Worm (Caenorhabditis elegans): ENCODE data around the gene spe-10.

The spe-10 gene

ce11 chrV:10402804-10403203, 18.8 kb downstream of the spe-10 start, which contains the start of gene F15H10.8:
F15H10.8 (minus strand) TSS chrV:10402904.
- TF ChIP-seq Y53F4B.3 (GFP tag; IDR thresholded peaks at IDR 0.05) (no peak), B0336.3 (GFP tag; IDR thresholded peaks at IDR 0.05) (no peak), cebp-1 (GFP tag; IDR thresholded peaks at IDR 0.05) (no peak), cebp-1 (tag; optimal IDR thresholded peaks at IDR 0.05) (no peak), K11D2.4 (GFP tag; IDR thresholded peaks at IDR 0.05) (no peak), unc-130 (GFP tag; optimal IDR thresholded peaks at IDR 0.05) (no peak), Y67H2A.10 (GFP tag; conservative IDR thresholded peaks at IDR 0.05) (no peak), ztf-22 (GFP tag; optimal IDR thresholded peaks at IDR 0.05) (no peak), nhr-90 (tag; optimal IDR thresholded peaks at IDR 0.05) (no peak), gei-17 (GFP tag; optimal IDR thresholded peaks at IDR 0.05) (no peak), rpc-1 (optimal IDR thresholded peaks at IDR 0.05) (no peak), rpc-1 (tag; optimal IDR thresholded peaks at IDR 0.05) (no peak), ztf-18 (tag; optimal IDR thresholded peaks at IDR 0.05) (no peak), ztf-6 (GFP tag; IDR thresholded peaks at IDR 0.05) (no peak), hlh-12 (tag; optimal IDR thresholded peaks at IDR 0.05) (no peak), efl-1 (GFP tag; optimal IDR thresholded peaks at IDR 0.05) (no peak)

DNA sequence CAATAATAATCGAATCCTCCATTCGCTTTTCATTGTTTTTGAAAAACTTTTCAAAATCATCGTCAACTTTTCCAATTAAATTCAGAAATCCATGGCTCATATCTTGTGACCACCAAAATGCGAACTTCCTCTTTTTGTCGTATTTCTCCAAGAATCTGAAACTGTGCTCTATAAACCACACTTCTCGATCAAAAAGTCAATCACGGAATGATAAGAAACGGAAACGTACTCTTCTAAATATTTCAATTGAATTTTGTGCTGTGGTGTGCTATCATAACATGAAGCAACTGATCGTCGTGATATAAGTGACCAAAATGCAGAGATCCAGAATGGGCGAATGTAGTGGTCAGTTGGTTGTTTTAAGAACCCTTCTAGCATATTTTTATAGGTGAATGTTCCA, 20.7 kb downstream of the spe-10 start:
- TF ChIP-seq lin-40 (tag; optimal IDR thresholded peaks at IDR 0.05) (no peak), attf-3 (GFP tag; conservative IDR thresholded peaks at IDR 0.05) (no peak), lsl-1 (GFP tag; optimal IDR thresholded peaks at IDR 0.05) (no peak), F57A8.1 (GFP tag; optimal IDR thresholded peaks at IDR 0.05) (no peak), nhr-80 (tag; optimal IDR thresholded peaks at IDR 0.05) (peak; percentile 74), die-1 (tag; optimal IDR thresholded peaks at IDR 0.05) (no peak), ceh-27 (GFP tag; optimal IDR thresholded peaks at IDR 0.05) (no peak), efl-1 (GFP tag; optimal IDR thresholded peaks at IDR 0.05) (no peak)

- no peak for TF ChIP-seq madf-3 (GFP tag; IDR thresholded peaks at IDR 0.05)
- no peak for TF ChIP-seq F39B2.1 (GFP tag; IDR thresholded peaks at IDR 0.05)
- no peak for TF ChIP-seq ceh-79 (tag; optimal IDR thresholded peaks at IDR 0.05)
- no peak for TF ChIP-seq tbx-9 (tag; optimal IDR thresholded peaks at IDR 0.05; ENCODE audit: borderline replicate concordance)
- TF ChIP-seq dox-1 (GFP tag; IDR thresholded peaks at IDR 0.05): no peak
- TF ChIP-seq aptf-3 (GFP tag; IDR thresholded peaks at IDR 0.05): no peak
- TF ChIP-seq zfh-2 (GFP tag; conservative IDR thresholded peaks at IDR 0.05): no peak
- TF ChIP-seq hsf-1 (GFP tag; IDR thresholded peaks at IDR 0.05): no peak
- TF ChIP-seq die-1 (tag; optimal IDR thresholded peaks at IDR 0.05): no peak
- no peak for TF ChIP-seq hlh-26 (GFP tag; conservative IDR thresholded peaks at IDR 0.05)
- no peak for TF ChIP-seq ekl-4 (GFP tag; IDR thresholded peaks at IDR 0.05)
- no peak for TF ChIP-seq ets-4 (GFP tag; optimal IDR thresholded peaks at IDR 0.05)
- no peak for TF ChIP-seq Y95B8A.8 (GFP tag; IDR thresholded peaks at IDR 0.05)
- no peak for TF ChIP-seq bed-1 (GFP tag; IDR thresholded peaks at IDR 0.05)
- no peak for TF ChIP-seq F57C9.4 (tag; optimal IDR thresholded peaks at IDR 0.05)
- no peak for TF ChIP-seq F22D6.2 (tag; optimal IDR thresholded peaks at IDR 0.05)
- TF ChIP-seq tbp1 (GFP tag; optimal IDR thresholded peaks at IDR 0.05): no peak
- TF ChIP-seq C06A6.2 (GFP tag; conservative IDR thresholded peaks at IDR 0.05): no peak
- no peak for TF ChIP-seq Y67H2A.10 (GFP tag; conservative IDR thresholded peaks at IDR 0.05)
- TF ChIP-seq ztf-3 (GFP tag; optimal IDR thresholded peaks at IDR 0.05): no peak
These were observed 22.3 kb downstream of the spe-10 start, which contains the start of gene F15H10.7 for ce11 chrV:10406313-10406712. F15H10.7 (minus strand) TSS chrV:10406413.
